Fruit fly (Drosophila melanogaster): ENCODE results near the gene TotE.

The TotE gene

dm6 chr2L:19941352-19941851 lies 28.1 kb upstream of the TotE start (continued):
- no peak for TF ChIP-seq CG17186 (GFP tag; optimal IDR thresholded peaks at IDR 0.05)
- peak; percentile 70 for TF ChIP-seq scrt (GFP tag; optimal IDR thresholded peaks at IDR 0.05)
- peak; percentile 68 for TF ChIP-seq CG43689 (GFP tag; IDR thresholded peaks at IDR 0.05)
- TF ChIP-seq pb (GFP tag; optimal IDR thresholded peaks at IDR 0.05): peak; percentile 55
- peak; percentile 93 for TF ChIP-seq Ada2b (GFP tag; IDR thresholded peaks at IDR 0.05)
- TF ChIP-seq CG17568 (GFP tag; optimal IDR thresholded peaks at IDR 0.05): peak; percentile 57
- no peak for TF ChIP-seq CG14860 (GFP tag; IDR thresholded peaks at IDR 0.05; ENCODE audit: partially characterized antibody)
- peak; percentile 75 for TF ChIP-seq CG1602 (GFP tag; optimal IDR thresholded peaks at IDR 0.05)
- TF ChIP-seq z (GFP tag; IDR thresholded peaks at IDR 0.05): no peak
- peak; percentile 41 for TF ChIP-seq CG4282 (GFP tag; optimal IDR thresholded peaks at IDR 0.05)
- peak; percentile 49 for TF ChIP-seq CG6765 (GFP tag; optimal IDR thresholded peaks at IDR 0.05)
- peak in 1 of 3 experiments; percentile 72 for TF ChIP-seq lola (GFP tag; optimal IDR thresholded peaks at IDR 0.05)
- TF ChIP-seq CG6854 (GFP tag; optimal IDR thresholded peaks at IDR 0.05): peak; percentile 45
- TF ChIP-seq ap (GFP tag; IDR thresholded peaks at IDR 0.05): peak; percentile 80
- peak; percentile 71 for TF ChIP-seq CG10462 (GFP tag; optimal IDR thresholded peaks at IDR 0.05)
- peak; percentile 80 for TF ChIP-seq CG8388 (GFP tag; optimal IDR thresholded peaks at IDR 0.05)
- peak; percentile 76 for TF ChIP-seq danr (GFP tag; IDR thresholded peaks at IDR 0.05)
- peak; percentile 85 for TF ChIP-seq chn (GFP tag; optimal IDR thresholded peaks at IDR 0.05)
- peak; percentile 89 for TF ChIP-seq CG9609 (GFP tag; optimal IDR thresholded peaks at IDR 0.05)
- peak; percentile 97 for TF ChIP-seq klu (GFP tag; IDR thresholded peaks at IDR 0.05)
- TF ChIP-seq CG7839 (tag; optimal IDR thresholded peaks at IDR 0.05): peak; percentile 76
- peak; percentile 7 for TF ChIP-seq CG10147 (GFP tag; optimal IDR thresholded peaks at IDR 0.05)
- peak; percentile 71 for TF ChIP-seq ewg (GFP tag; optimal IDR thresholded peaks at IDR 0.05)
- TF ChIP-seq slp2 (GFP tag; optimal IDR thresholded peaks at IDR 0.05): peak; percentile 84
- peak; percentile 73 for TF ChIP-seq CG30431 (GFP tag; optimal IDR thresholded peaks at IDR 0.05)
- peak; percentile 88 for TF ChIP-seq B-H1 (GFP tag; IDR thresholded peaks at IDR 0.05)
- no peak for TF ChIP-seq stwl (tag; optimal IDR thresholded peaks at IDR 0.05)
- peak; percentile 90 for TF ChIP-seq gce (GFP tag; IDR thresholded peaks at IDR 0.05)
- peak; percentile 92 for TF ChIP-seq row (GFP tag; IDR thresholded peaks at IDR 0.05)
- TF ChIP-seq zfh2 (GFP tag; optimal IDR thresholded peaks at IDR 0.05): peak; percentile 91
- peak; percentile 36 for TF ChIP-seq CG4707 (GFP tag; optimal IDR thresholded peaks at IDR 0.05)
- TF ChIP-seq CG16813 (GFP tag; IDR thresholded peaks at IDR 0.05; ENCODE audit: partially characterized antibody): no peak
- peak; percentile 49 for TF ChIP-seq CG31365 (tag; optimal IDR thresholded peaks at IDR 0.05)
- TF ChIP-seq cwo (GFP tag; optimal IDR thresholded peaks at IDR 0.05): peak; percentile 72
- TF ChIP-seq ranshi (GFP tag; IDR thresholded peaks at IDR 0.05): peak; percentile 91
- peak; percentile 89 for TF ChIP-seq lab (GFP tag; optimal IDR thresholded peaks at IDR 0.05)
- no peak for TF ChIP-seq ac (GFP tag; optimal IDR thresholded peaks at IDR 0.05)
- TF ChIP-seq Dp (GFP tag; optimal IDR thresholded peaks at IDR 0.05): no peak
- TF ChIP-seq CG10431 (GFP tag; optimal IDR thresholded peaks at IDR 0.05): no peak
- TF ChIP-seq CG7745 (tag; optimal IDR thresholded peaks at IDR 0.05): no peak
- peak; percentile 49 for TF ChIP-seq Usf (GFP tag; optimal IDR thresholded peaks at IDR 0.05)
- TF ChIP-seq ken (GFP tag; IDR thresholded peaks at IDR 0.05): peak; percentile 79
- peak; percentile 68 for TF ChIP-seq Gsc (GFP tag; IDR thresholded peaks at IDR 0.05)
- TF ChIP-seq Spps (tag; optimal IDR thresholded peaks at IDR 0.05): peak; percentile 60
- TF ChIP-seq CG1792 (GFP tag; optimal IDR thresholded peaks at IDR 0.05): no peak
- TF ChIP-seq ERR (GFP tag; optimal IDR thresholded peaks at IDR 0.05): peak; percentile 24
- TF ChIP-seq NK7.1 (GFP tag; optimal IDR thresholded peaks at IDR 0.05): peak; percentile 44
- TF ChIP-seq MBD-R2 (GFP tag; IDR thresholded peaks at IDR 0.05): peak; percentile 88
- peak; percentile 66 for TF ChIP-seq Mes4 (GFP tag; optimal IDR thresholded peaks at IDR 0.05)
- peak; percentile 87 for TF ChIP-seq CG32767 (GFP tag; IDR thresholded peaks at IDR 0.05)
- peak; percentile 76 for TF ChIP-seq Rx (GFP tag; IDR thresholded peaks at IDR 0.05)

Measured in whole organism, embryonic.